Fruit fly (Drosophila melanogaster) whole organism, embryonic: ENCODE results near the gene Obp19b.

Source experiments
- Bdp1 ChIP-seq: fragments of 200-800 bp; sonication (Bioruptor generic); optimal IDR thresholded peaks from 3 replicates; lab custom pipeline; 2016; ENCODE audit warnings: missing biosample characterization, missing genetic modification characterization
- C15 ChIP-seq: fragments of 200-800 bp; sonication (Bioruptor generic); IDR thresholded peaks from 3 replicates; pipeline ENCODE4 v1.3.6; 2022; ENCODE audit warnings: missing biosample characterization, missing genetic modification characterization
- CG10959 ChIP-seq: fragments of 200-800 bp; sonication (Bioruptor generic); IDR thresholded peaks from 2 replicates; pipeline ENCODE4 v1.3.6; 2022; ENCODE audit warnings: missing biosample characterization, missing genetic modification characterization
- CG12104 ChIP-seq: fragments of 200-800 bp; sonication (Bioruptor generic); optimal IDR thresholded peaks from 3 replicates; lab custom pipeline; 2016; ENCODE audit warnings: missing biosample characterization, missing genetic modification characterization
- CG13775 ChIP-seq: fragments of 200-800 bp; sonication (Bioruptor generic); optimal IDR thresholded peaks from 3 replicates; lab custom pipeline; 2017; ENCODE audit warnings: missing biosample characterization, mild to moderate bottlenecking, missing genetic modification characterization
- CG15601 ChIP-seq: fragments of 200-800 bp; sonication (Bioruptor generic); optimal IDR thresholded peaks from 3 replicates; lab custom pipeline; 2019; ENCODE audit warnings: missing biosample characterization, mild to moderate bottlenecking, missing genetic modification characterization, moderate library complexity
- CG17328 ChIP-seq: fragments of 200-800 bp; sonication (Bioruptor generic); IDR thresholded peaks from 2 replicates; pipeline ENCODE4 v1.3.6; 2022; ENCODE audit warnings: missing biosample characterization, missing genetic modification characterization
- CG17612 ChIP-seq: fragments of 200-800 bp; sonication (Bioruptor generic); IDR thresholded peaks from 2 replicates; pipeline ENCODE4 v1.3.6; 2022; ENCODE audit warnings: missing biosample characterization, missing genetic modification characterization
- CG18476 ChIP-seq: fragments of 200-800 bp; sonication (Bioruptor generic); optimal IDR thresholded peaks from 2 replicates; lab custom pipeline; 2016; ENCODE audit warnings: missing biosample characterization, mild to moderate bottlenecking, missing genetic modification characterization
- CG2202 ChIP-seq: fragments of 200-800 bp; sonication (Bioruptor generic); optimal IDR thresholded peaks from 2 replicates; lab custom pipeline; 2018; ENCODE audit warnings: missing biosample characterization, mild to moderate bottlenecking, missing genetic modification characterization
- CG4404 ChIP-seq: fragments of 200-800 bp; sonication (Bioruptor generic); IDR thresholded peaks from 2 replicates; pipeline ENCODE4 v1.3.6; 2022; ENCODE audit warnings: missing biosample characterization, missing genetic modification characterization
- CG7357 ChIP-seq: fragments of 200-800 bp; sonication (Bioruptor generic); IDR thresholded peaks from 3 replicates; pipeline ENCODE4 v1.3.6; 2022; ENCODE audit warnings: missing biosample characterization, missing genetic modification characterization
- CG7928 ChIP-seq: fragments of 200-800 bp; sonication (Bioruptor generic); optimal IDR thresholded peaks from 2 replicates; lab custom pipeline; 2017; ENCODE audit warnings: missing biosample characterization, mild to moderate bottlenecking, missing genetic modification characterization
- CG7963 ChIP-seq: fragments of 200-800 bp; sonication (Bioruptor generic); IDR thresholded peaks from 3 replicates; pipeline ENCODE4 v1.3.6; 2022; ENCODE audit warnings: missing biosample characterization, missing genetic modification characterization; ENCODE audit not compliant: partially characterized antibody
- CG8765 ChIP-seq: fragments of 200-800 bp; sonication (Bioruptor generic); IDR thresholded peaks from 2 replicates; pipeline ENCODE4 v1.3.6; 2022; ENCODE audit warnings: missing biosample characterization, missing genetic modification characterization
- CG9797 ChIP-seq: fragments of 200-800 bp; sonication (Bioruptor generic); optimal IDR thresholded peaks from 3 replicates; lab custom pipeline; 2018; ENCODE audit warnings: missing biosample characterization, mild to moderate bottlenecking, missing genetic modification characterization
- CG9876 ChIP-seq: fragments of 200-800 bp; sonication (Bioruptor generic); optimal IDR thresholded peaks from 2 replicates; lab custom pipeline; 2016; ENCODE audit warnings: missing biosample characterization, missing genetic modification characterization
- CTCF ChIP-seq: fragments of 200-800 bp; sonication (Bioruptor generic); optimal IDR thresholded peaks from 2 replicates; lab custom pipeline; 2017; ENCODE audit warnings: missing biosample characterization, mild to moderate bottlenecking, missing genetic modification characterization, moderate library complexity
- Dfd ChIP-seq, 2 experiments: fragments of >200 bp; optimal IDR thresholded peaks; 2 replicates each; lab custom pipeline; 2017; ENCODE audit warnings: missing biosample characterization in 2 of 2, missing genetic modification characterization in 2 of 2
- Drgx ChIP-seq: fragments of 200-800 bp; sonication (Bioruptor generic); IDR thresholded peaks from 2 replicates; pipeline ENCODE4 v1.3.6; 2022; ENCODE audit warnings: missing biosample characterization, missing genetic modification characterization
- H2.0 ChIP-seq: fragments of 200-800 bp; sonication (Bioruptor generic); IDR thresholded peaks from 2 replicates; pipeline ENCODE4 v1.3.6; 2022; ENCODE audit warnings: missing biosample characterization, missing genetic modification characterization
- Hr78 ChIP-seq, 2 experiments: fragments of 200-800 bp in 1 of 2; fragments of >200 bp in 1 of 2; sonication (Bioruptor generic) in 1 of 2; optimal IDR thresholded peaks; 2 replicates each; lab custom pipeline; 2017 to 2019; ENCODE audit warnings: missing biosample characterization in 2 of 2, missing genetic modification characterization in 2 of 2, mild to moderate bottlenecking in 1 of 2, moderate library complexity in 1 of 2
- Jarid2 ChIP-seq: fragments of 200-800 bp; sonication (Bioruptor generic); optimal IDR thresholded peaks from 3 replicates; lab custom pipeline; 2017; ENCODE audit warnings: mild to moderate bottlenecking, missing biosample characterization, missing genetic modification reagents, missing genetic modification characterization
- NC2β ChIP-seq: fragments of 200-800 bp; sonication (Bioruptor generic); optimal IDR thresholded peaks from 2 replicates; lab custom pipeline; 2016; ENCODE audit warnings: missing biosample characterization, missing genetic modification characterization
- NfI ChIP-seq: fragments of 200-800 bp; sonication (Bioruptor generic); optimal IDR thresholded peaks from 3 replicates; lab custom pipeline; 2018; ENCODE audit warnings: missing biosample characterization, mild to moderate bottlenecking, missing genetic modification characterization, moderate library complexity
- Oaz ChIP-seq: fragments of 200-800 bp; sonication (Bioruptor generic); IDR thresholded peaks from 2 replicates; pipeline ENCODE4 v1.3.6; 2022; ENCODE audit warnings: missing biosample characterization, missing genetic modification characterization
- Sin3A ChIP-seq: fragments of >200 bp; optimal IDR thresholded peaks from 2 replicates; lab custom pipeline; 2018
- Vsx1 ChIP-seq: fragments of 200-800 bp; sonication (Bioruptor generic); optimal IDR thresholded peaks from 2 replicates; lab custom pipeline; 2017; ENCODE audit warnings: missing biosample characterization, mild to moderate bottlenecking, missing genetic modification characterization, missing genetic modification reagents
- bbx ChIP-seq: fragments of 200-800 bp; sonication (Bioruptor generic); IDR thresholded peaks from 2 replicates; pipeline ENCODE4 v1.3.6; 2022; ENCODE audit warnings: missing biosample characterization, missing genetic modification characterization; ENCODE audit not compliant: partially characterized antibody
- bigmax ChIP-seq: fragments of 200-800 bp; sonication (Bioruptor generic); optimal IDR thresholded peaks from 2 replicates; lab custom pipeline; 2018; ENCODE audit warnings: missing biosample characterization, mild to moderate bottlenecking, missing genetic modification characterization
- br ChIP-seq: fragments of >200 bp; optimal IDR thresholded peaks from 2 replicates; lab custom pipeline; 2017
- crc ChIP-seq: fragments of 200-800 bp; sonication (Bioruptor generic); optimal IDR thresholded peaks from 2 replicates; lab custom pipeline; 2016; ENCODE audit warnings: missing biosample characterization, missing genetic modification characterization
- emc ChIP-seq: fragments of 200-800 bp; sonication (Bioruptor generic); optimal IDR thresholded peaks from 2 replicates; lab custom pipeline; 2016; ENCODE audit warnings: missing biosample characterization, missing genetic modification characterization
- ftz-f1 ChIP-seq: fragments of 200-800 bp; sonication (Bioruptor generic); optimal IDR thresholded peaks from 2 replicates; lab custom pipeline; 2016; ENCODE audit warnings: missing biosample characterization, missing genetic modification characterization
- fu2 ChIP-seq: fragments of 200-800 bp; sonication (Bioruptor generic); optimal IDR thresholded peaks from 2 replicates; lab custom pipeline; 2016; ENCODE audit warnings: missing biosample characterization, missing genetic modification characterization
- gcm2 ChIP-seq: fragments of 200-800 bp; sonication (Bioruptor generic); optimal IDR thresholded peaks from 2 replicates; lab custom pipeline; 2016; ENCODE audit warnings: missing biosample characterization, missing genetic modification characterization
- grau ChIP-seq: fragments of 200-800 bp; optimal IDR thresholded peaks from 3 replicates; lab custom pipeline; 2019; ENCODE audit warnings: missing biosample characterization, mild to moderate bottlenecking, missing genetic modification characterization, moderate library complexity
- hkb ChIP-seq, 2 experiments: fragments of 200-800 bp in 1 of 2; fragments of >200 bp in 1 of 2; sonication (Bioruptor generic) in 1 of 2; IDR thresholded peaks in 1 of 2; optimal IDR thresholded peaks in 1 of 2; 2 replicates each; pipeline versions ENCODE4 v1.3.6 to Lab custom; 2017 to 2022; ENCODE audit warnings: missing biosample characterization in 1 of 2, missing genetic modification characterization in 1 of 2
- kah ChIP-seq: fragments of 200-800 bp; sonication (Bioruptor generic); optimal IDR thresholded peaks from 2 replicates; lab custom pipeline; 2018; ENCODE audit warnings: missing biosample characterization, mild to moderate bottlenecking, missing genetic modification characterization
- ken ChIP-seq: fragments of 200-800 bp; sonication (Bioruptor generic); IDR thresholded peaks from 3 replicates; pipeline ENCODE4 v1.3.6; 2022; ENCODE audit warnings: missing biosample characterization, missing genetic modification characterization
- maf-S ChIP-seq: fragments of 200-800 bp; sonication (Bioruptor generic); optimal IDR thresholded peaks from 2 replicates; lab custom pipeline; 2016; ENCODE audit warnings: missing biosample characterization, missing genetic modification characterization
- org-1 ChIP-seq: fragments of 200-800 bp; sonication (Bioruptor generic); optimal IDR thresholded peaks from 2 replicates; lab custom pipeline; 2017; ENCODE audit warnings: missing biosample characterization, missing genetic modification characterization
- pb ChIP-seq: fragments of 200-800 bp; sonication (Bioruptor generic); optimal IDR thresholded peaks from 3 replicates; lab custom pipeline; 2016; ENCODE audit warnings: missing biosample characterization, missing genetic modification characterization
- pita ChIP-seq: fragments of 200-800 bp; sonication (Bioruptor generic); optimal IDR thresholded peaks from 2 replicates; lab custom pipeline; 2017; ENCODE audit warnings: missing biosample characterization, mild to moderate bottlenecking, missing genetic modification characterization
- prd ChIP-seq, 3 experiments: fragments of >200 bp in 2 of 3; fragments of 200-800 bp in 1 of 3; sonication (Bioruptor generic) in 1 of 3; optimal IDR thresholded peaks in 2 of 3; IDR thresholded peaks in 1 of 3; 2 replicates in 2 of 3; 3 replicates in 1 of 3; pipeline versions ENCODE4 v1.3.6 to Lab custom; 2017 to 2022; ENCODE audit warnings: missing biosample characterization in 1 of 3, missing genetic modification characterization in 1 of 3
- row ChIP-seq: fragments of 200-800 bp; sonication (Bioruptor generic); IDR thresholded peaks from 3 replicates; pipeline ENCODE4 v1.3.6; 2022; ENCODE audit warnings: missing biosample characterization, missing genetic modification characterization
- salm ChIP-seq: fragments of 200-800 bp; sonication (Bioruptor generic); optimal IDR thresholded peaks from 2 replicates; lab custom pipeline; 2018; ENCODE audit warnings: missing biosample characterization, mild to moderate bottlenecking, missing genetic modification characterization
- sim ChIP-seq: fragments of 200-800 bp; sonication (Bioruptor generic); IDR thresholded peaks from 2 replicates; pipeline ENCODE4 v1.3.6; 2022; ENCODE audit warnings: missing biosample characterization, missing genetic modification characterization
- sisA ChIP-seq: fragments of 200-800 bp; sonication (Bioruptor generic); IDR thresholded peaks from 2 replicates; pipeline ENCODE4 v1.3.6; 2022; ENCODE audit warnings: missing biosample characterization, missing genetic modification characterization
- ssp ChIP-seq: fragments of 200-800 bp; sonication (Bioruptor generic); IDR thresholded peaks from 2 replicates; pipeline ENCODE4 v1.3.6; 2022; ENCODE audit warnings: missing biosample characterization, missing genetic modification characterization
- vfl ChIP-seq: fragments of 200-800 bp; sonication (Bioruptor generic); optimal IDR thresholded peaks from 2 replicates; lab custom pipeline; 2016; ENCODE audit warnings: missing biosample characterization, missing genetic modification characterization
- wdn ChIP-seq: fragments of 200-800 bp; sonication (Bioruptor generic); IDR thresholded peaks from 2 replicates; pipeline ENCODE4 v1.3.6; 2022; ENCODE audit warnings: missing biosample characterization, missing genetic modification characterization
- zen2 ChIP-seq: fragments of 200-800 bp; sonication (Bioruptor generic); IDR thresholded peaks from 3 replicates; pipeline ENCODE4 v1.3.6; 2022; ENCODE audit warnings: missing biosample characterization, missing genetic modification characterization; ENCODE audit not compliant: partially characterized antibody

Gene Obp19b

DNA sequence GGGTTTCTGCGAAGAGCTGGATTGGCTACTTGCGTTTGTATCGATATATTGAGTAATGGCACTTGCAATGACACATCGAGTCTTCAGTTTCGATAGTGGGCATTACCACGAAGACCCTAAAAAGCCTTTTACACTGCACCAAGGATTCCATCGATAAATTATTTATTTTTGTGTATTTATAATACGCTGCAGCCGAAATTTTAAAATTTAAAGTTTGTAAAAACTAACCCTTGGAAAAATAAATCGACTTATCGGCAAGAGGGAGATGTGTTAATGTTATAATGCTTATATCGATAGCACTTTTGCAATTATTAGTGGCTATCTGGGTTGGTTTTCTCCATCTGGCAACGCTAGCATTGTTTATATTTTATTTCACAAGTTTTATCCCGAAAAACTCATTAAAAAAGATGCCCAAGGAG is 7.2 kb downstream of the Obp19b start, which contains the start of the genes Pp4-19C and cactin (continued):
- TF ChIP-seq Jarid2 (GFP tag; lab: Kevin White, UChicago): no peak
- no peak for TF ChIP-seq CTCF (GFP tag; lab: Kevin White, UChicago)
- TF ChIP-seq CG15601: no peak
- no peak for TF ChIP-seq ken (GFP tag; lab: Robert Waterston, UW)
- TF ChIP-seq CG7357 (GFP tag; lab: Robert Waterston, UW): peak; percentile 57; the same call in 1 of the 3 replicates
- no peak for TF ChIP-seq kah (GFP tag; lab: Kevin White, UChicago)
- no peak for TF ChIP-seq CG9797 (GFP tag; lab: Kevin White, UChicago)
- TF ChIP-seq sim: no peak
- peak; percentile 88 for TF ChIP-seq ssp (GFP tag; lab: Robert Waterston, UW)
- TF ChIP-seq CG7928 (GFP tag; lab: Kevin White, UChicago): no peak
- TF ChIP-seq hkb (optimal IDR thresholded peaks at IDR 0.05; lab: Kevin White, UChicago): no peak
- no peak for TF ChIP-seq hkb (GFP tag; IDR thresholded peaks at IDR 0.05; lab: Robert Waterston, UW)
- TF ChIP-seq Hr78 (GFP tag; optimal IDR thresholded peaks at IDR 0.05; lab: Kevin White, UChicago): no peak
- no peak; the same call in 1 of the 2 replicates for TF ChIP-seq bbx (GFP tag; lab: Robert Waterston, UW)
- TF ChIP-seq row: peak; percentile 72
- no peak for TF ChIP-seq crc
- no peak for TF ChIP-seq Drgx (GFP tag; lab: Robert Waterston, UW)
- TF ChIP-seq CG2202 (tag; lab: Kevin White, UChicago): no peak
- no peak for TF ChIP-seq prd (optimal IDR thresholded peaks at IDR 0.05; lab: Kevin White, UChicago)
- TF ChIP-seq prd (GFP tag; IDR thresholded peaks at IDR 0.05; lab: Robert Waterston, UW): peak; percentile 40; the same call in 1 of the 3 replicates
- TF ChIP-seq vfl: no peak
- TF ChIP-seq CG18476 (GFP tag; lab: Kevin White, UChicago): no peak
- TF ChIP-seq CG13775 (GFP tag; lab: Kevin White, UChicago): peak; percentile 7
- TF ChIP-seq Sin3A: peak; percentile 72
- no peak for TF ChIP-seq Oaz (GFP tag; lab: Robert Waterston, UW)
- no peak for TF ChIP-seq ftz-f1
- TF ChIP-seq pita (GFP tag; lab: Kevin White, UChicago): no peak
- no peak for TF ChIP-seq C15
- peak; percentile 81 for TF ChIP-seq CG7963
- no peak for TF ChIP-seq CG9876 (GFP tag; lab: Kevin White, UChicago)
- TF ChIP-seq grau (tag; lab: Kevin White, UChicago): peak; percentile 36
- no peak for TF ChIP-seq maf-S (GFP tag; lab: Kevin White, UChicago)
- no peak for TF ChIP-seq Dfd (GFP tag; optimal IDR thresholded peaks at IDR 0.05; lab: Kevin White, UChicago)
- no peak for TF ChIP-seq NfI (GFP tag; lab: Kevin White, UChicago)
- TF ChIP-seq CG4404 (GFP tag; lab: Robert Waterston, UW): no peak
- no peak for TF ChIP-seq Bdp1 (GFP tag; lab: Kevin White, UChicago)
- TF ChIP-seq emc (GFP tag; lab: Kevin White, UChicago): no peak
- TF ChIP-seq fu2: no peak
- TF ChIP-seq CG8765 (GFP tag; lab: Robert Waterston, UW): no peak
- no peak for TF ChIP-seq org-1 (GFP tag; lab: Kevin White, UChicago)
- no peak for TF ChIP-seq H2.0 (GFP tag; lab: Robert Waterston, UW)
- peak; percentile 82 for TF ChIP-seq zen2 (GFP tag; lab: Robert Waterston, UW)
- TF ChIP-seq bigmax: no peak
- TF ChIP-seq gcm2 (GFP tag; lab: Kevin White, UChicago): no peak
- no peak for TF ChIP-seq CG12104 (GFP tag; lab: Kevin White, UChicago)
- TF ChIP-seq CG17612 (GFP tag; lab: Robert Waterston, UW): no peak
- TF ChIP-seq sisA (GFP tag; lab: Robert Waterston, UW): 0 out of 2 replicates have a peak, but pooled peaks have one; percentile 25
- TF ChIP-seq pb (GFP tag; lab: Kevin White, UChicago): no peak
- no peak for TF ChIP-seq wdn (GFP tag; lab: Robert Waterston, UW)
- TF ChIP-seq br (lab: Kevin White, UChicago): no peak
- TF ChIP-seq Vsx1: no peak
- no peak for TF ChIP-seq CG17328 (GFP tag; lab: Robert Waterston, UW)
- no peak for TF ChIP-seq CG10959 (GFP tag; lab: Robert Waterston, UW)
- TF ChIP-seq NC2β: no peak
- TF ChIP-seq salm (tag; lab: Kevin White, UChicago): no peak
